Worm (Caenorhabditis elegans) whole organism, midembryonic: ENCODE measurements around the gene F34H10.5.

Experiments
- T22C8.4 ChIP-seq: fragments of 200-800 bp; sonication (Bioruptor generic); IDR thresholded peaks from 2 replicates; pipeline ENCODE4 v1.3.6; 2022; ENCODE audit warnings: missing genetic modification characterization, missing compliant biosample characterization
- flt-1 ChIP-seq: fragments of 200-800 bp; sonication (Bioruptor generic); IDR thresholded peaks from 2 replicates; pipeline ENCODE4 v1.3.6; 2022; ENCODE audit warnings: missing genetic modification characterization, missing compliant biosample characterization
- med-1 ChIP-seq: sonication (generic microtip); optimal IDR thresholded peaks from 2 replicates; lab custom pipeline; 2017; ENCODE audit warnings: missing genetic modification characterization, mild to moderate bottlenecking, missing compliant biosample characterization, antibody characterized with exemption, missing genetic modification reagents; ENCODE audit not compliant: insufficient read depth
- ref-1 ChIP-seq: fragments of 200-800 bp; sonication (Bioruptor generic); conservative IDR thresholded peaks from 2 replicates; pipeline ENCODE4 v1.3.6; 2022; ENCODE audit warnings: missing genetic modification reagents, missing genetic modification characterization, missing compliant biosample characterization
- tab-1 ChIP-seq: fragments of 200-800 bp; sonication (Bioruptor generic); IDR thresholded peaks from 2 replicates; pipeline ENCODE4 v1.3.6; 2022; ENCODE audit warnings: missing genetic modification characterization, missing compliant biosample characterization

DNA sequence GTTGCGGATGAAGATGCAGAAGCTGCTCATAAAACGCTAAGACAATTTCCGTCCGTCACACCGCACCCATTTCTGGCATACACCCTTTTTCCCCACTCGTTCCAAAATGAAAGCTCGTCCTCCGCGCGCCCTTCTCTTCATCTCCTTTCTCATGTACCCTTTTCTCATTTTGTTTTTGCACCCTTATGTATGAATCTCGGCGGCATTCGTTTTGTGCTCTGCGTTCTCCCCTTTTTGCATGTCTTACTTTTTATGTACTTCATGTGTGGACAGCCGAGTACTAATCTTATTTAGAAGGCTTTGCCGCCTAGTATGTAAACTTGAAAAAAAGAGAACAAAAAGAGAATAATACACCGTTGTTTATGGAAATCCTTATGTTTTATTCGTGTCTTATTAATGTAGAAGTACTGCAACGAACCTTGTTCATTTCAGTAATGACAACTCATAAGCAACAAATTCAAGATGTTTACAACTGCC lies 12.7 kb downstream of the F34H10.5 start, which contains the start of gene F34H10.4:
- TF ChIP-seq flt-1 (GFP tag; lab: Robert Waterston, UW) (no peak), med-1 (GFP tag; lab: Kevin White, UChicago) (no peak), ref-1 (GFP tag; lab: Robert Waterston, UW) (no peak), tab-1 (no peak), T22C8.4 (GFP tag; lab: Robert Waterston, UW) (no peak)
